Worm (Caenorhabditis elegans): ENCODE measurements around the gene C01G12.5.

ce11 chrII:14578716-14579115, 8.6 kb downstream of the C01G12.5 start, which contains the start of gene C01G12.9:
- TF ChIP-seq unc-39 (tag; optimal IDR thresholded peaks at IDR 0.05) (no peak), skn-1 (tag; optimal IDR thresholded peaks at IDR 0.05) (no peak), elt-2 (tag; optimal IDR thresholded peaks at IDR 0.05) (no peak), nhr-28 (tag; optimal IDR thresholded peaks at IDR 0.05) (no peak), snpc-4 (tag; optimal IDR thresholded peaks at IDR 0.05) (no peak), R02D3.7 (tag; optimal IDR thresholded peaks at IDR 0.05) (no peak), ZK546.5 (tag; optimal IDR thresholded peaks at IDR 0.05) (no peak), nhr-76 (tag; optimal IDR thresholded peaks at IDR 0.05) (no peak)
